Worm (Caenorhabditis elegans) whole organism, young adult: Measurements from ENCODE around the gene gskl-1.

Experiments used
- B0261.1 ChIP-seq: sonication (generic microtip); optimal IDR thresholded peaks from 2 replicates; lab custom pipeline; 2016; ENCODE audit warnings: mild to moderate bottlenecking, missing genetic modification characterization, moderate library complexity, missing compliant biosample characterization
- B0336.3 ChIP-seq: fragments of 200-800 bp; sonication (Bioruptor generic); IDR thresholded peaks from 2 replicates; pipeline ENCODE4 v1.3.6; 2022; ENCODE audit warnings: missing genetic modification characterization, missing compliant biosample characterization
- C17E4.6 ChIP-seq: fragments of 200-800 bp; sonication (Bioruptor generic); IDR thresholded peaks from 2 replicates; pipeline ENCODE4 v1.3.6; 2022; ENCODE audit warnings: missing genetic modification reagents, missing genetic modification characterization, missing compliant biosample characterization
- F55B11.4 ChIP-seq: sonication (generic microtip); optimal IDR thresholded peaks from 2 replicates; lab custom pipeline; 2016; ENCODE audit warnings: missing compliant biosample characterization, missing genetic modification characterization, borderline replicate concordance; ENCODE audit not compliant: insufficient read depth
- ama-1 ChIP-seq, 3 experiments: fragments of 150-350 bp in 1 of 3; sonication (generic microtip) in 2 of 3; optimal IDR thresholded peaks; 2 replicates each; lab custom pipeline; 2014 to 2018; ENCODE audit warnings: missing biosample characterization in 2 of 3, missing genetic modification characterization in 2 of 3, missing genetic modification reagents in 2 of 3
- attf-5 ChIP-seq: fragments of 200-800 bp; sonication (Bioruptor generic); optimal IDR thresholded peaks from 2 replicates; lab custom pipeline; 2018; ENCODE audit warnings: mild to moderate bottlenecking, missing genetic modification characterization, missing compliant biosample characterization
- ceh-40 ChIP-seq: fragments of 200-800 bp; sonication (Bioruptor generic); IDR thresholded peaks from 2 replicates; pipeline ENCODE4 v1.3.6; 2022; ENCODE audit warnings: missing genetic modification characterization, missing compliant biosample characterization
- ceh-79 ChIP-seq: sonication (generic microtip); optimal IDR thresholded peaks from 2 replicates; lab custom pipeline; 2017; ENCODE audit warnings: mild to moderate bottlenecking, missing genetic modification characterization, missing compliant biosample characterization
- efl-1 ChIP-seq: fragments of 150-350 bp; optimal IDR thresholded peaks from 2 replicates; lab custom pipeline; 2014; ENCODE audit warnings: missing biosample characterization, missing genetic modification reagents, missing genetic modification characterization
- lsl-1 ChIP-seq: fragments of 200-800 bp; sonication (Bioruptor generic); optimal IDR thresholded peaks from 2 replicates; lab custom pipeline; 2018; ENCODE audit warnings: mild to moderate bottlenecking, missing genetic modification characterization, moderate library complexity, missing compliant biosample characterization
- nfya-1 ChIP-seq: sonication (generic microtip); optimal IDR thresholded peaks from 2 replicates; lab custom pipeline; 2017; ENCODE audit warnings: antibody characterized with exemption, missing compliant biosample characterization, missing genetic modification characterization, borderline replicate concordance; ENCODE audit not compliant: insufficient read depth
- sdz-38 ChIP-seq: sonication (generic microtip); optimal IDR thresholded peaks from 2 replicates; lab custom pipeline; 2016; ENCODE audit warnings: missing genotype, missing genetic modification characterization, missing compliant biosample characterization
- tlf-1 ChIP-seq: fragments of 200-800 bp; sonication (Bioruptor generic); optimal IDR thresholded peaks from 2 replicates; lab custom pipeline; 2018; ENCODE audit warnings: mild to moderate bottlenecking, missing genetic modification characterization, missing compliant biosample characterization
- unc-62 ChIP-seq: fragments of 150-350 bp; optimal IDR thresholded peaks from 2 replicates; lab custom pipeline; 2014; ENCODE audit warnings: missing biosample characterization, missing genetic modification reagents, missing genetic modification characterization

- TF ChIP-seq ceh-79 (tag; lab: Kevin White, UChicago) (no peak), sdz-38 (tag; lab: Kevin White, UChicago) (no peak), ama-1 (optimal IDR thresholded peaks at IDR 0.05; lab: Kevin White, UChicago) (peak; percentile 38), ama-1 (GFP tag; optimal IDR thresholded peaks at IDR 0.05; lab: Kevin White, UChicago) (no peak), tlf-1 (GFP tag; lab: Kevin White, UChicago) (no peak), F55B11.4 (tag; lab: Kevin White, UChicago) (no peak), unc-62 (GFP tag; lab: Kevin White, UChicago) (no peak), C17E4.6 (no peak), lsl-1 (GFP tag; lab: Kevin White, UChicago) (peak; percentile 41), nfya-1 (tag; lab: Kevin White, UChicago) (no peak), B0261.1 (no peak), efl-1 (peak; percentile 92), B0336.3 (GFP tag; lab: Robert Waterston, UW) (no peak), attf-5 (GFP tag; lab: Kevin White, UChicago) (no peak), ceh-40 (GFP tag; lab: Robert Waterston, UW) (no peak)
Measured at ce11 chrII:10925804-10926570, 21.4 kb upstream of the gskl-1 start, which contains the start of gene metr-1.
